Worm (Caenorhabditis elegans) whole organism, young adult: ENCODE data around the gene algn-9.
A peak's percentile ranks its signal among the peaks of the same experiment; 100 is the strongest.

Experiments used
- B0336.3 ChIP-seq: fragments of 200-800 bp; sonication (Bioruptor generic); IDR thresholded peaks from 2 replicates; pipeline ENCODE4 v1.3.6; 2022; ENCODE audit warnings: missing genetic modification characterization, missing compliant biosample characterization
- C17E4.6 ChIP-seq: fragments of 200-800 bp; sonication (Bioruptor generic); IDR thresholded peaks from 2 replicates; pipeline ENCODE4 v1.3.6; 2022; ENCODE audit warnings: missing genetic modification reagents, missing genetic modification characterization, missing compliant biosample characterization
- D2030.7 ChIP-seq: fragments of 200-800 bp; sonication (Bioruptor generic); IDR thresholded peaks from 2 replicates; pipeline ENCODE4 v1.3.6; 2022; ENCODE audit warnings: missing genetic modification reagents, missing genetic modification characterization, missing compliant biosample characterization
- F37B4.10 ChIP-seq: fragments of 200-800 bp; sonication (Bioruptor generic); IDR thresholded peaks from 2 replicates; pipeline ENCODE4 v1.3.6; 2022; ENCODE audit warnings: missing genetic modification characterization, missing compliant biosample characterization
- F52B5.7 ChIP-seq: sonication (generic microtip); optimal IDR thresholded peaks from 2 replicates; lab custom pipeline; 2016; ENCODE audit warnings: mild to moderate bottlenecking, missing genetic modification characterization, missing compliant biosample characterization
- K12H6.12 ChIP-seq: fragments of 200-800 bp; sonication (Bioruptor generic); optimal IDR thresholded peaks from 2 replicates; lab custom pipeline; 2018; ENCODE audit warnings: mild to moderate bottlenecking, missing genetic modification characterization, missing compliant biosample characterization
- T07F8.4 ChIP-seq: sonication (generic microtip); optimal IDR thresholded peaks from 2 replicates; lab custom pipeline; 2016; ENCODE audit warnings: mild to moderate bottlenecking, missing genetic modification characterization, moderate library complexity, missing compliant biosample characterization
- T26A5.8 ChIP-seq: sonication (generic microtip); optimal IDR thresholded peaks from 2 replicates; lab custom pipeline; 2016; ENCODE audit warnings: missing genetic modification characterization, missing compliant biosample characterization
- Y53G8AR.9 ChIP-seq: fragments of 200-800 bp; sonication (Bioruptor generic); conservative IDR thresholded peaks from 2 replicates; pipeline ENCODE4 v1.3.6; 2022; ENCODE audit warnings: missing genetic modification reagents, missing genetic modification characterization, missing compliant biosample characterization
- Y56A3A.18 ChIP-seq: fragments of 200-800 bp; sonication (Bioruptor generic); IDR thresholded peaks from 2 replicates; pipeline ENCODE4 v1.3.6; 2022; ENCODE audit warnings: missing genetic modification reagents, missing genetic modification characterization, missing compliant biosample characterization
- Y95B8A.8 ChIP-seq: fragments of 200-800 bp; sonication (Bioruptor generic); IDR thresholded peaks from 2 replicates; pipeline ENCODE4 v1.3.6; 2022; ENCODE audit warnings: missing genetic modification reagents, missing genetic modification characterization, missing compliant biosample characterization
- ama-1 ChIP-seq, 3 experiments: fragments of 150-350 bp in 1 of 3; sonication (generic microtip) in 2 of 3; optimal IDR thresholded peaks; 2 replicates each; lab custom pipeline; 2014 to 2018; ENCODE audit warnings: missing biosample characterization in 2 of 3, missing genetic modification characterization in 2 of 3, missing genetic modification reagents in 2 of 3
- aptf-2 ChIP-seq: fragments of 200-800 bp; sonication (Bioruptor generic); conservative IDR thresholded peaks from 2 replicates; pipeline ENCODE4 v1.3.6; 2022; ENCODE audit warnings: missing genetic modification reagents, missing genetic modification characterization, missing compliant biosample characterization
- aptf-3 ChIP-seq: fragments of 200-800 bp; sonication (Bioruptor generic); IDR thresholded peaks from 2 replicates; pipeline ENCODE4 v1.3.6; 2022; ENCODE audit warnings: missing genetic modification characterization, missing compliant biosample characterization
- attf-3 ChIP-seq: fragments of 200-800 bp; sonication (Bioruptor generic); conservative IDR thresholded peaks from 2 replicates; pipeline ENCODE4 v1.3.6; 2022; ENCODE audit warnings: missing genetic modification reagents, missing genetic modification characterization, missing compliant biosample characterization
- ccch-3 ChIP-seq: fragments of 200-800 bp; sonication (Bioruptor generic); optimal IDR thresholded peaks from 2 replicates; lab custom pipeline; 2018; ENCODE audit warnings: mild to moderate bottlenecking, missing genetic modification characterization, missing compliant biosample characterization
- cebp-2 ChIP-seq: fragments of 200-800 bp; sonication (Bioruptor generic); IDR thresholded peaks from 2 replicates; pipeline ENCODE4 v1.3.6; 2022; ENCODE audit warnings: missing genetic modification characterization, missing compliant biosample characterization
- ceh-58 ChIP-seq: fragments of 200-800 bp; sonication (Bioruptor generic); IDR thresholded peaks from 2 replicates; pipeline ENCODE4 v1.3.6; 2022; ENCODE audit warnings: missing genetic modification characterization, missing compliant biosample characterization
- ceh-91 ChIP-seq: fragments of 200-800 bp; sonication (Bioruptor generic); IDR thresholded peaks from 2 replicates; pipeline ENCODE4 v1.3.6; 2022; ENCODE audit warnings: missing genetic modification reagents, missing genetic modification characterization, missing compliant biosample characterization
- dpl-1 ChIP-seq: fragments of 150-350 bp; optimal IDR thresholded peaks from 2 replicates; lab custom pipeline; 2014; ENCODE audit warnings: missing biosample characterization, missing genetic modification reagents, missing genetic modification characterization
- efl-1 ChIP-seq: fragments of 150-350 bp; optimal IDR thresholded peaks from 2 replicates; lab custom pipeline; 2014; ENCODE audit warnings: missing biosample characterization, missing genetic modification reagents, missing genetic modification characterization
- ekl-4 ChIP-seq: fragments of 200-800 bp; sonication (Bioruptor generic); IDR thresholded peaks from 2 replicates; pipeline ENCODE4 v1.3.6; 2022; ENCODE audit warnings: missing genetic modification reagents, missing genetic modification characterization, missing compliant biosample characterization
- ets-4 ChIP-seq: fragments of 200-800 bp; sonication (Bioruptor generic); optimal IDR thresholded peaks from 2 replicates; lab custom pipeline; 2018; ENCODE audit warnings: mild to moderate bottlenecking, missing genetic modification characterization, missing compliant biosample characterization
- fkh-3 ChIP-seq: sonication (generic microtip); optimal IDR thresholded peaks from 2 replicates; lab custom pipeline; 2016; ENCODE audit warnings: mild to moderate bottlenecking, missing genetic modification characterization, missing compliant biosample characterization
- gei-17 ChIP-seq: fragments of 200-800 bp; sonication (Bioruptor generic); optimal IDR thresholded peaks from 2 replicates; lab custom pipeline; 2018; ENCODE audit warnings: mild to moderate bottlenecking, missing genetic modification characterization, missing compliant biosample characterization
- lin-26 ChIP-seq: fragments of 200-800 bp; sonication (Bioruptor generic); IDR thresholded peaks from 2 replicates; pipeline ENCODE4 v1.3.6; 2022; ENCODE audit warnings: missing genetic modification reagents, missing genetic modification characterization, missing compliant biosample characterization
- lin-35 ChIP-seq, 3 experiments: fragments of 150-350 bp in 2 of 3; sonication (generic microtip) in 1 of 3; optimal IDR thresholded peaks; 2 replicates each; lab custom pipeline; 2014 to 2018; ENCODE audit warnings: missing biosample characterization in 3 of 3, missing genetic modification characterization in 3 of 3, missing genetic modification reagents in 3 of 3
- lin-40 ChIP-seq: sonication (generic microtip); optimal IDR thresholded peaks from 2 replicates; lab custom pipeline; 2016; ENCODE audit warnings: missing genetic modification characterization, mild to moderate bottlenecking, missing compliant biosample characterization, missing genotype, missing genetic modification reagents
- lsl-1 ChIP-seq: fragments of 200-800 bp; sonication (Bioruptor generic); optimal IDR thresholded peaks from 2 replicates; lab custom pipeline; 2018; ENCODE audit warnings: mild to moderate bottlenecking, missing genetic modification characterization, moderate library complexity, missing compliant biosample characterization
- nfyb-1 ChIP-seq: fragments of 200-800 bp; sonication (Bioruptor generic); IDR thresholded peaks from 2 replicates; pipeline ENCODE4 v1.3.6; 2022; ENCODE audit warnings: missing genetic modification reagents, missing genetic modification characterization, missing compliant biosample characterization
- nhr-90 ChIP-seq: sonication (generic microtip); optimal IDR thresholded peaks from 2 replicates; lab custom pipeline; 2016; ENCODE audit warnings: missing genotype, mild to moderate bottlenecking, missing genetic modification characterization, missing compliant biosample characterization
- pbrm-1 ChIP-seq: fragments of 200-800 bp; sonication (Bioruptor generic); IDR thresholded peaks from 2 replicates; pipeline ENCODE4 v1.3.6; 2022; ENCODE audit warnings: missing genetic modification reagents, missing genetic modification characterization, missing compliant biosample characterization
- pha-4 ChIP-seq: fragments of 150-350 bp; sonication (generic microtip); optimal IDR thresholded peaks from 2 replicates; lab custom pipeline; 2014; ENCODE audit warnings: missing biosample characterization, missing genetic modification reagents, missing genetic modification characterization
- rpc-1 ChIP-seq, 2 experiments: fragments of 150-350 bp in 1 of 2; sonication (generic microtip) in 1 of 2; optimal IDR thresholded peaks; 2 replicates each; lab custom pipeline; 2014 to 2018; ENCODE audit warnings: missing biosample characterization in 1 of 2, missing genetic modification characterization in 1 of 2, missing genetic modification reagents in 1 of 2, missing genotype in 1 of 2
- sptf-2 ChIP-seq: fragments of 200-800 bp; sonication (Bioruptor generic); optimal IDR thresholded peaks from 2 replicates; lab custom pipeline; 2018; ENCODE audit warnings: mild to moderate bottlenecking, missing genetic modification characterization, missing compliant biosample characterization
- ztf-18 ChIP-seq: sonication (generic microtip); optimal IDR thresholded peaks from 2 replicates; lab custom pipeline; 2016; ENCODE audit warnings: missing genotype, mild to moderate bottlenecking, missing genetic modification characterization, missing compliant biosample characterization
- ztf-22 ChIP-seq: fragments of 200-800 bp; sonication (Bioruptor generic); optimal IDR thresholded peaks from 2 replicates; lab custom pipeline; 2018; ENCODE audit warnings: mild to moderate bottlenecking, missing genetic modification characterization, moderate library complexity, missing compliant biosample characterization
- ztf-3 ChIP-seq: fragments of 200-800 bp; sonication (Bioruptor generic); optimal IDR thresholded peaks from 2 replicates; lab custom pipeline; 2018; ENCODE audit warnings: mild to moderate bottlenecking, missing genetic modification characterization, missing compliant biosample characterization

algn-9 gene

DNA sequence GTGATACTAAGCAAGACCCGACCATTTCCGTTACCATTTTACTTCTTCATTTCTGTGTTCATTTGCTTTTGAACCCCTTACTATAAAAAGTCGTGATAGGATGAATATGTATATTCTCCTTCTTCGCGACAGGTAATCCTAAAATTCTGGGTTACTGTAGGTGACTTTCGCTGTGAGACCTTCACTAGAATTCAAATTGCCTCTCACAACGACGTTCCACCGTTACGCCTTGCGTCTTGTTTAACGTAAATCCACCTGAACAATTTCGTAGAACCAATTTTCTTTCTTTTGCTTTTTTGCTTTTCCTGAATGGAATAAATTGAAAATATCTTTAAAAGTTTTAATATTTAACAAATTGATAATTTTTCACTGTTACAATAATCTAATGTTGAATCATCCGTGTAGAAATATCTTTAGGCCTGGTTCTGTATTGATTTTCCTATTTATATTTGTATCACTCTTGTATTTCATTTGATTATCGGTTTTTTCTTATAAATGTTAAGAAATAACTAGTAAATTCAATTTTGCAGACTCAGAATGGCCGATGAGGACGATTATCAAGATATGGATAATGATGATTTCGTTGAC, 5.2 kb upstream of the algn-9 start, which contains the start of gene rpb-6 (continued):
- TF ChIP-seq K12H6.12, result no peak
- no peak for TF ChIP-seq ccch-3 (GFP tag; lab: Kevin White, UChicago)
- no peak for TF ChIP-seq ztf-22 (GFP tag; lab: Kevin White, UChicago)
- TF ChIP-seq lin-26, result no peak
- no peak for TF ChIP-seq rpc-1 (optimal IDR thresholded peaks at IDR 0.05; lab: Kevin White, UChicago)
- TF ChIP-seq rpc-1 (tag; optimal IDR thresholded peaks at IDR 0.05; lab: Kevin White, UChicago), result no peak
- TF ChIP-seq sptf-2 (GFP tag; lab: Kevin White, UChicago), result no peak
- TF ChIP-seq ekl-4 (GFP tag; lab: Robert Waterston, UW), result no peak
- TF ChIP-seq efl-1 (GFP tag; lab: Kevin White, UChicago), result peak; percentile 40
- no peak for TF ChIP-seq aptf-2 (GFP tag; lab: Robert Waterston, UW)
- peak; percentile 66 for TF ChIP-seq lsl-1 (GFP tag; lab: Kevin White, UChicago)
- TF ChIP-seq pha-4, result no peak
- no peak for TF ChIP-seq Y56A3A.18 (GFP tag; lab: Robert Waterston, UW)
- no peak for TF ChIP-seq lin-35 (GFP tag; optimal IDR thresholded peaks at IDR 0.05; lab: Kevin White, UChicago)
- TF ChIP-seq gei-17 (GFP tag; lab: Kevin White, UChicago), result no peak
- TF ChIP-seq fkh-3, result no peak
- no peak for TF ChIP-seq F37B4.10 (GFP tag; lab: Robert Waterston, UW)
- TF ChIP-seq dpl-1 (GFP tag; lab: Kevin White, UChicago), result peak; percentile 9
- no peak for TF ChIP-seq ztf-18 (tag; lab: Kevin White, UChicago)

ce11 chrII:10579655-10580054, 4.5 kb upstream of the algn-9 start, which contains the start of gene dohh-1:
Gene dohh-1, plus strand, starts transcription at chrII:10579955.
- TF ChIP-seq ceh-91 (GFP tag; lab: Robert Waterston, UW) (no peak), B0336.3 (GFP tag; lab: Robert Waterston, UW) (no peak), ztf-3 (GFP tag; lab: Kevin White, UChicago) (no peak), ama-1 (optimal IDR thresholded peaks at IDR 0.05; lab: Kevin White, UChicago) (no peak), ama-1 (GFP tag; optimal IDR thresholded peaks at IDR 0.05; lab: Kevin White, UChicago) (no peak), attf-3 (GFP tag; lab: Robert Waterston, UW) (no peak), lin-26 (no peak), C17E4.6 (GFP tag; lab: Robert Waterston, UW) (no peak), ets-4 (GFP tag; lab: Kevin White, UChicago) (no peak), T26A5.8 (no peak), ceh-58 (GFP tag; lab: Robert Waterston, UW) (no peak), nhr-90 (tag; lab: Kevin White, UChicago) (no peak), pbrm-1 (GFP tag; lab: Robert Waterston, UW) (no peak), cebp-2 (GFP tag; lab: Robert Waterston, UW) (no peak), F52B5.7 (tag; lab: Kevin White, UChicago) (no peak)

- no peak for TF ChIP-seq lsl-1 (GFP tag; lab: Kevin White, UChicago)
- no peak for TF ChIP-seq Y53G8AR.9 (GFP tag; lab: Robert Waterston, UW)
- no peak for TF ChIP-seq sptf-2 (GFP tag; lab: Kevin White, UChicago)
- no peak for TF ChIP-seq nfyb-1 (GFP tag; lab: Robert Waterston, UW)
- no peak for TF ChIP-seq T07F8.4
- no peak for TF ChIP-seq D2030.7 (GFP tag; lab: Robert Waterston, UW)
- no peak for TF ChIP-seq B0336.3 (GFP tag; lab: Robert Waterston, UW)
- TF ChIP-seq aptf-3 (GFP tag; lab: Robert Waterston, UW), result no peak
- TF ChIP-seq Y95B8A.8 (GFP tag; lab: Robert Waterston, UW), result no peak
- TF ChIP-seq lin-40, result no peak
- TF ChIP-seq, all 124 proteins: peak for 0
Measured at ce11 chrII:10580833-10581232, 3.3 kb upstream of the algn-9 start, which contains the start of gene dap-3. Gene dap-3, plus strand, starts transcription at chrII:10581133.
